Fruit fly (Drosophila melanogaster): ENCODE results near the gene vig.

Gene vig

dm6 chr2L:15056359-15057220, 13.5 kb downstream of the vig start (continued):
- TF ChIP-seq CG3995 (GFP tag; optimal IDR thresholded peaks at IDR 0.05) (peak; percentile 17), bigmax (GFP tag; optimal IDR thresholded peaks at IDR 0.05) (no peak), gt (GFP tag; IDR thresholded peaks at IDR 0.05) (peak; percentile 45; the same call in 1 of the 2 replicates), chif (GFP tag; optimal IDR thresholded peaks at IDR 0.05) (peak in 1 of 2 experiments; percentile 8), HLH4C (GFP tag; IDR thresholded peaks at IDR 0.05; ENCODE audit: partially characterized antibody) (no peak), CG10321 (GFP tag; IDR thresholded peaks at IDR 0.05) (no peak), Sry-β (GFP tag; optimal IDR thresholded peaks at IDR 0.05) (peak; percentile 21), CG30403 (GFP tag; optimal IDR thresholded peaks at IDR 0.05) (peak; percentile 88), Usf (GFP tag; optimal IDR thresholded peaks at IDR 0.05) (peak; percentile 62), tap (tag; optimal IDR thresholded peaks at IDR 0.05) (peak; percentile 51), ERR (GFP tag; optimal IDR thresholded peaks at IDR 0.05) (no peak), ab (GFP tag; optimal IDR thresholded peaks at IDR 0.05) (no peak), Hey (tag; optimal IDR thresholded peaks at IDR 0.05) (no peak), Awh (GFP tag; IDR thresholded peaks at IDR 0.05) (0 out of 2 replicates have a peak, but pooled peaks have one; percentile 56), CG7745 (tag; optimal IDR thresholded peaks at IDR 0.05) (no peak), aop (GFP tag; IDR thresholded peaks at IDR 0.05) (0 out of 2 replicates have a peak, but pooled peaks have one; percentile 39), jumu (GFP tag; optimal IDR thresholded peaks at IDR 0.05) (no peak), Antp (GFP tag; optimal IDR thresholded peaks at IDR 0.05) (no peak), CG12659 (GFP tag; optimal IDR thresholded peaks at IDR 0.05) (peak; percentile 73), Deaf1 (tag; optimal IDR thresholded peaks at IDR 0.05) (no peak), sr (GFP tag; IDR thresholded peaks at IDR 0.05) (no peak; the same call in 2 of the 3 replicates), Chrac-16 (GFP tag; optimal IDR thresholded peaks at IDR 0.05) (peak; percentile 49), tin (GFP tag; optimal IDR thresholded peaks at IDR 0.05) (peak; percentile 64), Ada2b (GFP tag; IDR thresholded peaks at IDR 0.05) (peak; percentile 67; the same call in 1 of the 2 replicates), Eip74EF (GFP tag; optimal IDR thresholded peaks at IDR 0.05) (peak in 1 of 2 experiments; percentile 84), eyg (GFP tag; optimal IDR thresholded peaks at IDR 0.05) (no peak), CG4404 (GFP tag; IDR thresholded peaks at IDR 0.05) (peak; percentile 58), CG2202 (tag; optimal IDR thresholded peaks at IDR 0.05) (peak; percentile 43), wek (GFP tag; optimal IDR thresholded peaks at IDR 0.05) (no peak), CG9817 (tag; optimal IDR thresholded peaks at IDR 0.05) (peak; percentile 25), onecut (GFP tag; IDR thresholded peaks at IDR 0.05) (peak; percentile 56), CG17612 (GFP tag; IDR thresholded peaks at IDR 0.05) (no peak), hth (optimal IDR thresholded peaks at IDR 0.05) (no peak), tx (GFP tag; optimal IDR thresholded peaks at IDR 0.05) (peak; percentile 3), ash1 (GFP tag; optimal IDR thresholded peaks at IDR 0.05) (no peak), gfzf (GFP tag; optimal IDR thresholded peaks at IDR 0.05) (no peak), CG12236 (GFP tag; optimal IDR thresholded peaks at IDR 0.05) (no peak), phol (tag; optimal IDR thresholded peaks at IDR 0.05) (peak; percentile 88), CrebB (tag; optimal IDR thresholded peaks at IDR 0.05) (peak; percentile 16), fu2 (GFP tag; optimal IDR thresholded peaks at IDR 0.05) (no peak), fru (optimal IDR thresholded peaks at IDR 0.05) (no peak), unc-4 (GFP tag; IDR thresholded peaks at IDR 0.05; ENCODE audit: partially characterized antibody) (no peak), CG6254 (GFP tag; optimal IDR thresholded peaks at IDR 0.05) (peak; percentile 64), CG7987 (GFP tag; optimal IDR thresholded peaks at IDR 0.05) (peak; percentile 54), ATbp (GFP tag; optimal IDR thresholded peaks at IDR 0.05) (peak; percentile 65), en (GFP tag; optimal IDR thresholded peaks at IDR 0.05) (no peak), CG4730 (GFP tag; IDR thresholded peaks at IDR 0.05) (0 out of 2 replicates have a peak, but pooled peaks have one; percentile 37), CG17361 (GFP tag; IDR thresholded peaks at IDR 0.05) (peak; percentile 95), abd-A (tag; optimal IDR thresholded peaks at IDR 0.05) (no peak)

Data from whole organism, embryonic.